Fruit fly (Drosophila melanogaster) whole organism, embryonic: ENCODE measurements around the gene CG43094.

Source experiments
- Aef1 ChIP-seq: fragments of 200-800 bp; sonication (Bioruptor generic); IDR thresholded peaks from 3 replicates; pipeline ENCODE4 v1.3.6; 2022; ENCODE audit warnings: missing biosample characterization, missing genetic modification characterization
- Bgb ChIP-seq: fragments of 200-800 bp; sonication (Bioruptor generic); IDR thresholded peaks from 2 replicates; pipeline ENCODE4 v1.3.6; 2022; ENCODE audit warnings: missing biosample characterization, missing genetic modification characterization; ENCODE audit not compliant: partially characterized antibody
- CG12942 ChIP-seq: fragments of 200-800 bp; sonication (Bioruptor generic); optimal IDR thresholded peaks from 3 replicates; lab custom pipeline; 2016; ENCODE audit warnings: missing biosample characterization, missing genetic modification characterization
- CG14710 ChIP-seq: fragments of 200-800 bp; sonication (Bioruptor generic); optimal IDR thresholded peaks from 3 replicates; lab custom pipeline; 2019; ENCODE audit warnings: missing biosample characterization, mild to moderate bottlenecking, missing genetic modification characterization, moderate library complexity
- CG17186 ChIP-seq: fragments of 200-800 bp; sonication (Bioruptor generic); optimal IDR thresholded peaks from 3 replicates; lab custom pipeline; 2017; ENCODE audit warnings: missing biosample characterization, missing genetic modification reagents, missing genetic modification characterization
- CG18764 ChIP-seq: fragments of 200-800 bp; sonication (Bioruptor generic); optimal IDR thresholded peaks from 3 replicates; lab custom pipeline; 2016; ENCODE audit warnings: missing biosample characterization, missing genetic modification characterization
- CG2199 ChIP-seq: fragments of 200-800 bp; sonication (Bioruptor generic); IDR thresholded peaks from 3 replicates; pipeline ENCODE4 v1.3.6; 2022; ENCODE audit warnings: missing biosample characterization, missing genetic modification characterization
- CG30020 ChIP-seq: fragments of 200-800 bp; optimal IDR thresholded peaks from 2 replicates; lab custom pipeline; 2019; ENCODE audit warnings: missing biosample characterization, mild to moderate bottlenecking, missing genetic modification characterization, moderate library complexity
- CG34376 ChIP-seq: fragments of 200-800 bp; sonication (Bioruptor generic); optimal IDR thresholded peaks from 2 replicates; lab custom pipeline; 2018; ENCODE audit warnings: missing biosample characterization, mild to moderate bottlenecking, missing genetic modification characterization
- CG3995 ChIP-seq: fragments of 200-800 bp; sonication (Bioruptor generic); optimal IDR thresholded peaks from 3 replicates; lab custom pipeline; 2016; ENCODE audit warnings: missing biosample characterization, missing genetic modification characterization
- CG7372 ChIP-seq: fragments of 200-800 bp; sonication (Bioruptor generic); IDR thresholded peaks from 2 replicates; pipeline ENCODE4 v1.3.6; 2022; ENCODE audit warnings: missing biosample characterization, missing genetic modification characterization
- CG7963 ChIP-seq: fragments of 200-800 bp; sonication (Bioruptor generic); IDR thresholded peaks from 3 replicates; pipeline ENCODE4 v1.3.6; 2022; ENCODE audit warnings: missing biosample characterization, missing genetic modification characterization; ENCODE audit not compliant: partially characterized antibody
- CG9437 ChIP-seq: fragments of 200-800 bp; sonication (Bioruptor generic); optimal IDR thresholded peaks from 2 replicates; lab custom pipeline; 2018; ENCODE audit warnings: missing biosample characterization, mild to moderate bottlenecking, missing genetic modification characterization
- CG9797 ChIP-seq: fragments of 200-800 bp; sonication (Bioruptor generic); optimal IDR thresholded peaks from 3 replicates; lab custom pipeline; 2018; ENCODE audit warnings: missing biosample characterization, mild to moderate bottlenecking, missing genetic modification characterization
- Chrac-16 ChIP-seq: fragments of 200-800 bp; sonication (Bioruptor generic); optimal IDR thresholded peaks from 3 replicates; lab custom pipeline; 2016; ENCODE audit warnings: missing biosample characterization, missing genetic modification characterization
- CoRest ChIP-seq: fragments of 200-800 bp; sonication (Bioruptor generic); optimal IDR thresholded peaks from 3 replicates; lab custom pipeline; 2018; ENCODE audit warnings: missing biosample characterization, mild to moderate bottlenecking, missing genetic modification characterization, moderate library complexity
- Dp ChIP-seq: fragments of 200-800 bp; sonication (Bioruptor generic); optimal IDR thresholded peaks from 2 replicates; lab custom pipeline; 2018; ENCODE audit warnings: missing biosample characterization, mild to moderate bottlenecking, missing genetic modification characterization, moderate library complexity
- Dref ChIP-seq: fragments of 200-800 bp; sonication (Bioruptor generic); IDR thresholded peaks from 2 replicates; pipeline ENCODE4 v1.3.6; 2022; ENCODE audit warnings: missing biosample characterization, missing genetic modification characterization
- E2f2 ChIP-seq: fragments of 200-800 bp; sonication (Bioruptor generic); IDR thresholded peaks from 2 replicates; pipeline ENCODE4 v1.3.6; 2022; ENCODE audit warnings: missing biosample characterization, missing genetic modification characterization
- Ets65A ChIP-seq: fragments of 200-800 bp; sonication (Bioruptor generic); peaks from one replicate; lab custom pipeline; 2016; ENCODE audit warnings: missing biosample characterization, missing genetic modification characterization
- Ets97D ChIP-seq: fragments of 200-800 bp; sonication (Bioruptor generic); optimal IDR thresholded peaks from 3 replicates; lab custom pipeline; 2016; ENCODE audit warnings: missing biosample characterization, missing genetic modification characterization
- Hey ChIP-seq: fragments of 200-800 bp; sonication (Bioruptor generic); optimal IDR thresholded peaks from 3 replicates; lab custom pipeline; 2018; ENCODE audit warnings: missing biosample characterization, mild to moderate bottlenecking, missing genetic modification characterization
- HmgZ ChIP-seq: fragments of 200-800 bp; sonication (Bioruptor generic); optimal IDR thresholded peaks from 2 replicates; lab custom pipeline; 2018; ENCODE audit warnings: missing biosample characterization, mild to moderate bottlenecking, missing genetic modification characterization
- MBD-R2 ChIP-seq: fragments of 200-800 bp; sonication (Bioruptor generic); IDR thresholded peaks from 2 replicates; pipeline ENCODE4 v1.3.6; 2022; ENCODE audit warnings: missing biosample characterization, missing genetic modification characterization
- Mad ChIP-seq: fragments of 200-800 bp; sonication (Bioruptor generic); optimal IDR thresholded peaks from 2 replicates; lab custom pipeline; 2016; ENCODE audit warnings: missing biosample characterization, missing genetic modification characterization
- Myb ChIP-seq: fragments of 200-800 bp; sonication (Bioruptor generic); optimal IDR thresholded peaks from 2 replicates; lab custom pipeline; 2016; ENCODE audit warnings: missing biosample characterization, missing genetic modification characterization
- Opbp ChIP-seq: fragments of 200-800 bp; sonication (Bioruptor generic); IDR thresholded peaks from 3 replicates; pipeline ENCODE4 v1.3.6; 2022; ENCODE audit warnings: missing biosample characterization, missing genetic modification characterization; ENCODE audit not compliant: partially characterized antibody
- Rfx ChIP-seq: fragments of 200-800 bp; sonication (Bioruptor generic); IDR thresholded peaks from 2 replicates; pipeline ENCODE4 v1.3.6; 2022; ENCODE audit warnings: missing biosample characterization, missing genetic modification characterization
- ac ChIP-seq: fragments of 200-800 bp; sonication (Bioruptor generic); optimal IDR thresholded peaks from 3 replicates; lab custom pipeline; 2017; ENCODE audit warnings: missing biosample characterization, mild to moderate bottlenecking, missing genetic modification characterization
- crp ChIP-seq, 2 experiments: fragments of 200-800 bp; sonication (Bioruptor generic); optimal IDR thresholded peaks; 2 replicates in 1 of 2; 3 replicates in 1 of 2; lab custom pipeline; 2017; ENCODE audit warnings: missing biosample characterization in 2 of 2, missing genetic modification characterization in 2 of 2, mild to moderate bottlenecking in 1 of 2, moderate library complexity in 1 of 2
- fd96Cb ChIP-seq: fragments of 200-800 bp; sonication (Bioruptor generic); optimal IDR thresholded peaks from 2 replicates; lab custom pipeline; 2018; ENCODE audit warnings: missing biosample characterization, mild to moderate bottlenecking, missing genetic modification characterization, moderate library complexity
- fru ChIP-seq: fragments of >200 bp; optimal IDR thresholded peaks from 2 replicates; lab custom pipeline; 2017
- gcm2 ChIP-seq: fragments of 200-800 bp; sonication (Bioruptor generic); optimal IDR thresholded peaks from 2 replicates; lab custom pipeline; 2016; ENCODE audit warnings: missing biosample characterization, missing genetic modification characterization
- lov ChIP-seq, 2 experiments: fragments of 200-800 bp in 1 of 2; fragments of >200 bp in 1 of 2; sonication (Bioruptor generic) in 1 of 2; IDR thresholded peaks in 1 of 2; optimal IDR thresholded peaks in 1 of 2; 2 replicates in 1 of 2; 3 replicates in 1 of 2; pipeline versions ENCODE4 v1.3.6 to Lab custom; 2017 to 2022; ENCODE audit warnings: missing biosample characterization in 1 of 2, missing genetic modification characterization in 1 of 2
- mam ChIP-seq: fragments of 200-800 bp; sonication (Bioruptor generic); optimal IDR thresholded peaks from 3 replicates; lab custom pipeline; 2016; ENCODE audit warnings: missing biosample characterization, missing genetic modification characterization
- nmo ChIP-seq: fragments of 200-800 bp; sonication (Bioruptor generic); optimal IDR thresholded peaks from 2 replicates; lab custom pipeline; 2018; ENCODE audit warnings: missing biosample characterization, mild to moderate bottlenecking, missing genetic modification characterization, moderate library complexity
- oc ChIP-seq: fragments of 200-800 bp; sonication (Bioruptor generic); optimal IDR thresholded peaks from 2 replicates; lab custom pipeline; 2018; ENCODE audit warnings: missing biosample characterization, mild to moderate bottlenecking, missing genetic modification characterization, moderate library complexity
- pfk ChIP-seq: fragments of 200-800 bp; sonication (Bioruptor generic); optimal IDR thresholded peaks from 2 replicates; lab custom pipeline; 2018; ENCODE audit warnings: missing biosample characterization, mild to moderate bottlenecking, missing genetic modification characterization, moderate library complexity
- phol ChIP-seq: fragments of 200-800 bp; sonication (Bioruptor generic); optimal IDR thresholded peaks from 3 replicates; lab custom pipeline; 2018; ENCODE audit warnings: missing biosample characterization, mild to moderate bottlenecking, missing genetic modification characterization, moderate library complexity
- repo ChIP-seq: fragments of 200-800 bp; sonication (Bioruptor generic); optimal IDR thresholded peaks from 2 replicates; lab custom pipeline; 2016; ENCODE audit warnings: missing biosample characterization, missing genetic modification characterization
- shn ChIP-seq: fragments of 200-800 bp; sonication (Bioruptor generic); optimal IDR thresholded peaks from 3 replicates; lab custom pipeline; 2016; ENCODE audit warnings: missing biosample characterization, missing genetic modification characterization
- sna ChIP-seq: fragments of 200-800 bp; sonication (Bioruptor generic); IDR thresholded peaks from 2 replicates; pipeline ENCODE4 v1.3.6; 2022; ENCODE audit warnings: missing biosample characterization, missing genetic modification characterization; ENCODE audit not compliant: partially characterized antibody
- stwl ChIP-seq: fragments of 200-800 bp; sonication (Bioruptor generic); optimal IDR thresholded peaks from 3 replicates; lab custom pipeline; 2018; ENCODE audit warnings: missing biosample characterization, mild to moderate bottlenecking, missing genetic modification characterization, moderate library complexity

CG43094 gene

DNA sequence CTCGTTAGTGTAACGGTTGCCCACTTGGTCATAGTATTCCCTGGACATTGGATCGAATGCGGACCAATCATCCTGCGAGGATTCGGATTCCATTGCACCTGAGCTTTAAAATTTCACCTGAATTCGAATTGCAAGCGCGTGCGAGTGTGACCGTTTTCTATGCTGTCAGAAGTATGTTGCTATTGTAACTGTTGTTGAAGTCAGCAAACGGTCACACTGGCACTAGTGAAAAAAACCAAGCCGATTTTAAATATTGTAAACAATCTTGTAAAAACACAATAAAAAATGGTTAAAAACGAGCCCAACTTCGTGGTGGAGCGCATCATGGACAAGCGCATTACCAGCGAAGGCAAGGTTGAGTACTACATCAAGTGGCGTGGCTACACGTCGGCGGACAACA lies 25.4 kb downstream of the CG43094 start, which contains the start of the genes vret and HP1c (continued):
- TF ChIP-seq Hey (tag; lab: Kevin White, UChicago) (no peak), lov (optimal IDR thresholded peaks at IDR 0.05; lab: Kevin White, UChicago) (no peak), lov (GFP tag; IDR thresholded peaks at IDR 0.05; lab: Robert Waterston, UW) (no peak), CG18764 (GFP tag; lab: Kevin White, UChicago) (no peak), Ets65A (GFP tag; lab: Kevin White, UChicago) (peak; percentile 84), CG9797 (GFP tag; lab: Kevin White, UChicago) (peak; percentile 85), sna (GFP tag; lab: Robert Waterston, UW) (0 out of 2 replicates have a peak, but pooled peaks have one; percentile 30), Dp (peak; percentile 85), shn (GFP tag; lab: Kevin White, UChicago) (no peak), mam (no peak), CG9437 (GFP tag; lab: Kevin White, UChicago) (no peak), Ets97D (GFP tag; lab: Kevin White, UChicago) (peak; percentile 34), CG30020 (tag; lab: Kevin White, UChicago) (peak; percentile 17), Dref (GFP tag; lab: Robert Waterston, UW) (peak; percentile 36; the same call in 1 of the 2 replicates), E2f2 (GFP tag; lab: Robert Waterston, UW) (peak; percentile 90), repo (GFP tag; lab: Kevin White, UChicago) (no peak), Rfx (GFP tag; lab: Robert Waterston, UW) (no peak), CG12942 (GFP tag; lab: Kevin White, UChicago) (no peak), oc (tag; lab: Kevin White, UChicago) (no peak), pfk (GFP tag; lab: Kevin White, UChicago) (no peak), crp (GFP tag; optimal IDR thresholded peaks at IDR 0.05; lab: Kevin White, UChicago) (peak in 1 of 2 experiments; percentile 52), CoRest (tag; lab: Kevin White, UChicago) (no peak), CG17186 (peak; percentile 50), Mad (GFP tag; lab: Kevin White, UChicago) (no peak), Aef1 (peak; percentile 68), MBD-R2 (GFP tag; lab: Robert Waterston, UW) (peak; percentile 95), CG7372 (GFP tag; lab: Robert Waterston, UW) (no peak), nmo (peak; percentile 7), CG14710 (peak; percentile 95), Bgb (GFP tag; lab: Robert Waterston, UW) (0 out of 2 replicates have a peak, but pooled peaks have one; percentile 10), CG3995 (GFP tag; lab: Kevin White, UChicago) (peak; percentile 47), stwl (tag; lab: Kevin White, UChicago) (peak; percentile 69), Opbp (GFP tag; lab: Robert Waterston, UW) (peak; percentile 46; the same call in 1 of the 3 replicates), gcm2 (GFP tag; lab: Kevin White, UChicago) (no peak), CG2199 (GFP tag; lab: Robert Waterston, UW) (peak; percentile 48; the same call in 1 of the 3 replicates), Chrac-16 (GFP tag; lab: Kevin White, UChicago) (no peak), CG34376 (GFP tag; lab: Kevin White, UChicago) (no peak), Myb (GFP tag; lab: Kevin White, UChicago) (peak; percentile 74), fru (no peak), phol (tag; lab: Kevin White, UChicago) (peak; percentile 23), HmgZ (tag; lab: Kevin White, UChicago) (peak; percentile 32), ac (GFP tag; lab: Kevin White, UChicago) (no peak), fd96Cb (tag; lab: Kevin White, UChicago) (no peak), CG7963 (GFP tag; lab: Robert Waterston, UW) (0 out of 3 replicates have a peak, but pooled peaks have one; percentile 13)
